Fruit fly (Drosophila melanogaster): ENCODE data around the gene NPFR.
A peak's percentile ranks its signal among the peaks of the same experiment; 100 is the strongest.

NPFR gene

dm6 chr3R:6229055-6229841 is 42.1 kb downstream of the NPFR start (continued):
- TF ChIP-seq unc-4 (GFP tag; IDR thresholded peaks at IDR 0.05; ENCODE audit: partially characterized antibody) (no peak), en (GFP tag; optimal IDR thresholded peaks at IDR 0.05) (no peak), Med (GFP tag) (no peak), pum (GFP tag; optimal IDR thresholded peaks at IDR 0.05) (peak; percentile 1), tin (GFP tag; optimal IDR thresholded peaks at IDR 0.05) (no peak), Sox102F (GFP tag; optimal IDR thresholded peaks at IDR 0.05) (peak; percentile 59), mam (GFP tag; optimal IDR thresholded peaks at IDR 0.05) (no peak), eyg (GFP tag; optimal IDR thresholded peaks at IDR 0.05) (no peak), Eip74EF (GFP tag; optimal IDR thresholded peaks at IDR 0.05) (no peak), HLH4C (GFP tag; IDR thresholded peaks at IDR 0.05; ENCODE audit: partially characterized antibody) (no peak), D19A (tag; optimal IDR thresholded peaks at IDR 0.05) (peak; percentile 65), sna (GFP tag; IDR thresholded peaks at IDR 0.05; ENCODE audit: partially characterized antibody) (no peak), seq (GFP tag; IDR thresholded peaks at IDR 0.05) (no peak), vvl (GFP tag; IDR thresholded peaks at IDR 0.05) (no peak), HLHmδ (GFP tag; optimal IDR thresholded peaks at IDR 0.05) (no peak), row (GFP tag; IDR thresholded peaks at IDR 0.05) (0 out of 3 replicates have a peak, but pooled peaks have one; percentile 5), ewg (GFP tag; optimal IDR thresholded peaks at IDR 0.05) (peak; percentile 9), D (optimal IDR thresholded peaks at IDR 0.05) (no peak), D (GFP tag; optimal IDR thresholded peaks at IDR 0.05) (peak; percentile 45), Awh (GFP tag; IDR thresholded peaks at IDR 0.05) (no peak), CG10543 (GFP tag; optimal IDR thresholded peaks at IDR 0.05) (no peak), peb (GFP tag; IDR thresholded peaks at IDR 0.05) (no peak), prd (optimal IDR thresholded peaks at IDR 0.05) (no peak), prd (GFP tag; IDR thresholded peaks at IDR 0.05) (no peak), CG3726 (GFP tag; IDR thresholded peaks at IDR 0.05) (no peak), az2 (GFP tag; optimal IDR thresholded peaks at IDR 0.05) (peak; percentile 24), CG16813 (GFP tag; IDR thresholded peaks at IDR 0.05; ENCODE audit: partially characterized antibody) (no peak), chn (GFP tag; optimal IDR thresholded peaks at IDR 0.05) (no peak), CG13287 (GFP tag; IDR thresholded peaks at IDR 0.05; ENCODE audit: partially characterized antibody) (no peak), ind (GFP tag; optimal IDR thresholded peaks at IDR 0.05) (no peak), Xbp1 (GFP tag; optimal IDR thresholded peaks at IDR 0.05) (peak; percentile 19), CG18262 (tag; optimal IDR thresholded peaks at IDR 0.05) (peak; percentile 42), CG10366 (GFP tag; IDR thresholded peaks at IDR 0.05) (no peak), bbx (GFP tag; IDR thresholded peaks at IDR 0.05; ENCODE audit: partially characterized antibody) (no peak), eve (GFP tag; optimal IDR thresholded peaks at IDR 0.05) (peak in 1 of 2 experiments; percentile 40), trem (tag; optimal IDR thresholded peaks at IDR 0.05) (peak; percentile 7), btn (GFP tag; optimal IDR thresholded peaks at IDR 0.05) (no peak), BEAF-32 (GFP tag; optimal IDR thresholded peaks at IDR 0.05) (no peak), ATbp (GFP tag; optimal IDR thresholded peaks at IDR 0.05) (peak; percentile 52), dm (GFP tag; optimal IDR thresholded peaks at IDR 0.05) (no peak), zf30C (GFP tag; optimal IDR thresholded peaks at IDR 0.05) (no peak), CG30431 (GFP tag; optimal IDR thresholded peaks at IDR 0.05) (no peak), CG10979 (tag; optimal IDR thresholded peaks at IDR 0.05) (peak; percentile 65), crc (GFP tag; optimal IDR thresholded peaks at IDR 0.05) (no peak), h (optimal IDR thresholded peaks at IDR 0.05) (no peak), fd102C (GFP tag; optimal IDR thresholded peaks at IDR 0.05) (no peak), ash1 (GFP tag; optimal IDR thresholded peaks at IDR 0.05) (no peak), Oli (tag; optimal IDR thresholded peaks at IDR 0.05) (peak; percentile 38), HHEX (GFP tag; optimal IDR thresholded peaks at IDR 0.05) (no peak), CG11560 (tag; IDR thresholded peaks at IDR 0.05) (no peak)

Measured in whole organism, embryonic.